Fruit fly (Drosophila melanogaster): ENCODE results near the gene RluA-2.
A peak's percentile ranks its signal among the peaks of the same experiment; 100 is the strongest.

The RluA-2 gene

DNA sequence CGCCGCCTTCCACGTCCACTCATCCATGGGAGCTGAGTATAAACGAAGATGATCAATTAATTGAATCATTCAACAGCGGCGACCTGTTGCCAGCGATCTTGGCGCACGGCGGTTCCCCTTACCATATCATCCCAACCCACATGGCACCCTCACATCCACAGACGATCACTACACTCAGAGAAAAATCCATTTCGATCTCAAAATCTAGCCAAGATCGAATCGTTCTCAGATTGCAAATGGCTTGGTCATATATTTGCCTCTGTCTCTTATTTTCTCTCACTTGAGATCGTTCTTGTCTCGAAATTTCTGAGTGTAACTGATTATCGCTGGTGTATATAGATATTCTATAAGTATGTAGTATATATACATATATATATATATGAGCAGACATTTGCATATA lies 8.5 kb upstream of the RluA-2 start (continued):
- no peak for TF ChIP-seq ab (GFP tag; optimal IDR thresholded peaks at IDR 0.05)
- TF ChIP-seq CG31388 (GFP tag; optimal IDR thresholded peaks at IDR 0.05): no peak
- peak; percentile 37 for TF ChIP-seq CG4328 (GFP tag; optimal IDR thresholded peaks at IDR 0.05)
- peak; percentile 14 for TF ChIP-seq jing (GFP tag; optimal IDR thresholded peaks at IDR 0.05)
- TF ChIP-seq CG11696 (GFP tag; IDR thresholded peaks at IDR 0.05): no peak
- peak; percentile 38 for TF ChIP-seq CG17802 (tag; optimal IDR thresholded peaks at IDR 0.05)
- TF ChIP-seq CG30020 (tag; optimal IDR thresholded peaks at IDR 0.05): no peak
- peak; percentile 62 for TF ChIP-seq Meics (GFP tag; optimal IDR thresholded peaks at IDR 0.05)
- TF ChIP-seq CG32767 (GFP tag; IDR thresholded peaks at IDR 0.05): no peak
- peak; percentile 28; the same call in 1 of the 2 replicates for TF ChIP-seq bowl (GFP tag; IDR thresholded peaks at IDR 0.05)
- no peak for TF ChIP-seq CG8359 (GFP tag; optimal IDR thresholded peaks at IDR 0.05; ENCODE audit: borderline replicate concordance)
- no peak for TF ChIP-seq CG31365 (tag; optimal IDR thresholded peaks at IDR 0.05)
- no peak for TF ChIP-seq ap (GFP tag; IDR thresholded peaks at IDR 0.05)
- peak; percentile 83 for TF ChIP-seq sr (GFP tag; IDR thresholded peaks at IDR 0.05)
- peak; percentile 72 for TF ChIP-seq dysf (GFP tag; IDR thresholded peaks at IDR 0.05)
- no peak for TF ChIP-seq CG8089 (GFP tag; optimal IDR thresholded peaks at IDR 0.05)
- no peak for TF ChIP-seq nerfin-2 (GFP tag; IDR thresholded peaks at IDR 0.05; ENCODE audit: partially characterized antibody)
- TF ChIP-seq nmo (GFP tag; optimal IDR thresholded peaks at IDR 0.05): peak; percentile 52
- no peak for TF ChIP-seq dimm (GFP tag; IDR thresholded peaks at IDR 0.05)
- TF ChIP-seq exex (tag; optimal IDR thresholded peaks at IDR 0.05): peak; percentile 4
- peak; percentile 16 for TF ChIP-seq trem (tag; optimal IDR thresholded peaks at IDR 0.05)
- no peak for TF ChIP-seq emc (GFP tag; optimal IDR thresholded peaks at IDR 0.05)
- no peak for TF ChIP-seq CG2129 (GFP tag; IDR thresholded peaks at IDR 0.05; ENCODE audit: partially characterized antibody)
- TF ChIP-seq CG15073 (GFP tag; optimal IDR thresholded peaks at IDR 0.05): no peak
- TF ChIP-seq NfI (GFP tag; optimal IDR thresholded peaks at IDR 0.05): peak; percentile 63
- no peak for TF ChIP-seq nerfin-1 (tag; optimal IDR thresholded peaks at IDR 0.05)
- TF ChIP-seq CG17186 (GFP tag; optimal IDR thresholded peaks at IDR 0.05): no peak
- TF ChIP-seq CG11695 (GFP tag; IDR thresholded peaks at IDR 0.05): peak; percentile 41; the same call in 1 of the 3 replicates
- peak; percentile 45 for TF ChIP-seq caup (GFP tag; optimal IDR thresholded peaks at IDR 0.05; ENCODE audit: severe bottlenecking)
- TF ChIP-seq CG9932 (GFP tag; IDR thresholded peaks at IDR 0.05): peak; percentile 73
- TF ChIP-seq Atf6 (GFP tag; IDR thresholded peaks at IDR 0.05): peak; percentile 63
- peak; percentile 61 for TF ChIP-seq Xbp1 (GFP tag; optimal IDR thresholded peaks at IDR 0.05)
- TF ChIP-seq run (tag; optimal IDR thresholded peaks at IDR 0.05): no peak
- TF ChIP-seq CG15601 (tag; optimal IDR thresholded peaks at IDR 0.05): peak; percentile 35
- peak; percentile 75 for TF ChIP-seq HLH3B (GFP tag; IDR thresholded peaks at IDR 0.05)
- no peak for TF ChIP-seq CG8478 (optimal IDR thresholded peaks at IDR 0.05)
- peak; percentile 72; the same call in 2 of the 3 replicates for TF ChIP-seq tgo (GFP tag; IDR thresholded peaks at IDR 0.05)
- no peak for TF ChIP-seq sd (tag; optimal IDR thresholded peaks at IDR 0.05)
- TF ChIP-seq CG42726 (GFP tag; IDR thresholded peaks at IDR 0.05; ENCODE audit: partially characterized antibody): no peak
- no peak for TF ChIP-seq CG1647 (GFP tag; optimal IDR thresholded peaks at IDR 0.05)
- TF ChIP-seq hbn (GFP tag; IDR thresholded peaks at IDR 0.05; ENCODE audit: partially characterized antibody): no peak
- TF ChIP-seq hth (optimal IDR thresholded peaks at IDR 0.05): no peak
- no peak for TF ChIP-seq pum (GFP tag; optimal IDR thresholded peaks at IDR 0.05)
- no peak for TF ChIP-seq dmrt11E (tag; optimal IDR thresholded peaks at IDR 0.05)
- peak; percentile 51; the same call in 1 of the 3 replicates for TF ChIP-seq so (GFP tag; IDR thresholded peaks at IDR 0.05)
- TF ChIP-seq Deaf1 (tag; optimal IDR thresholded peaks at IDR 0.05): no peak
- no peak for TF ChIP-seq sima (GFP tag; optimal IDR thresholded peaks at IDR 0.05)
- TF ChIP-seq Hmx (GFP tag; optimal IDR thresholded peaks at IDR 0.05): no peak
- no peak for TF ChIP-seq chinmo (GFP tag; IDR thresholded peaks at IDR 0.05; ENCODE audit: partially characterized antibody)
- TF ChIP-seq CG7556 (GFP tag; optimal IDR thresholded peaks at IDR 0.05): peak; percentile 15
- TF ChIP-seq usp (GFP tag; optimal IDR thresholded peaks at IDR 0.05): no peak
- peak; percentile 31; the same call in 1 of the 2 replicates for TF ChIP-seq E2f2 (GFP tag; IDR thresholded peaks at IDR 0.05)
